Worm (Caenorhabditis elegans): ENCODE measurements around the gene F44E5.17.
A peak's percentile ranks its signal among the peaks of the same experiment; 100 is the strongest.

The F44E5.17 gene

ce11 chrII:11713569-11713968 lies 34.8 kb downstream of the F44E5.17 start, which contains the start of gene F13D12.10 (continued):
- TF ChIP-seq C16A3.4 (tag; optimal IDR thresholded peaks at IDR 0.05) (no peak), snu-23 (GFP tag; optimal IDR thresholded peaks at IDR 0.05) (peak; percentile 58), xbp-1 (tag; optimal IDR thresholded peaks at IDR 0.05) (peak; percentile 37), lir-3 (tag; optimal IDR thresholded peaks at IDR 0.05; ENCODE audit: poor library complexity) (peak; percentile 26), nhr-77 (tag; optimal IDR thresholded peaks at IDR 0.05) (no peak), nhr-237 (tag; optimal IDR thresholded peaks at IDR 0.05) (no peak), sox-4 (tag; optimal IDR thresholded peaks at IDR 0.05) (no peak)

- TF ChIP-seq ceh-90 (tag; optimal IDR thresholded peaks at IDR 0.05), result no peak
- TF ChIP-seq pag-3 (tag; optimal IDR thresholded peaks at IDR 0.05; ENCODE audit: borderline replicate concordance, insufficient read depth), result no peak
- no peak for TF ChIP-seq nhr-76 (tag; optimal IDR thresholded peaks at IDR 0.05)
- TF ChIP-seq blmp-1 (tag; optimal IDR thresholded peaks at IDR 0.05), result peak; percentile 97
- TF ChIP-seq nhr-11 (tag; optimal IDR thresholded peaks at IDR 0.05), result no peak
- TF ChIP-seq ets-5 (GFP tag; IDR thresholded peaks at IDR 0.05), result no peak
- TF ChIP-seq unc-62 (GFP tag; optimal IDR thresholded peaks at IDR 0.05), result no peak
- no peak for TF ChIP-seq efl-1 (optimal IDR thresholded peaks at IDR 0.05)
- peak in 1 of 2 experiments; percentile 15 for TF ChIP-seq efl-1 (GFP tag; optimal IDR thresholded peaks at IDR 0.05 in 1 of 2)
- TF ChIP-seq C34B4.2 (tag; optimal IDR thresholded peaks at IDR 0.05), result no peak
- TF ChIP-seq vab-15 (tag; optimal IDR thresholded peaks at IDR 0.05), result no peak
- no peak for TF ChIP-seq nhr-28 (tag; optimal IDR thresholded peaks at IDR 0.05)
- no peak for TF ChIP-seq nhr-77 (tag; optimal IDR thresholded peaks at IDR 0.05)
- no peak for TF ChIP-seq hpl-2 (GFP tag; optimal IDR thresholded peaks at IDR 0.05)
- TF ChIP-seq lir-3 (tag; optimal IDR thresholded peaks at IDR 0.05; ENCODE audit: poor library complexity), result no peak
- no peak for TF ChIP-seq fos-1 (tag; optimal IDR thresholded peaks at IDR 0.05)
- TF ChIP-seq mep-1 (tag; optimal IDR thresholded peaks at IDR 0.05), result no peak
- TF ChIP-seq C16A3.4 (tag; optimal IDR thresholded peaks at IDR 0.05), result no peak
- no peak for TF ChIP-seq lin-14 (GFP tag; optimal IDR thresholded peaks at IDR 0.05)
Measured at ce11 chrII:11710771-11711170, 37.6 kb downstream of the F44E5.17 start.

DNA sequence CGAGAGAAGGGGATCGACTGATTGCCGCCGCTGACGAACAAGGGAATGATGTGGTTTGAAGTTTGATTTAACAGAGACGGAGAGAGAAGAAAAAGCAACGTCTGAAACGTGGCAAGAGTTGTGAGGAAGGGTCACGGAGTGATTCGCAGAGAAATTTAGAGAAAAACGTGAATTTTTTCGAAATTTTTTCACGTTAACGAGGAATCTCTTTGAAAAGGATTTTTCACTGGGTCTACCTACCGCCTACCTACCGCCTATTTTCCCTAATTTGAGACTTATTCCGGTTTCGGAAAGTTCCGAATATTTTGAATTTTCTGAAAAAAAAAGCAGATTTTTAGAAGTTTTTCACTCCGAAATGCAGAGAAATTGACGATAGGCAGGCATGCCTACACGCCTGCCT lies 38.9 kb downstream of the F44E5.17 start, which contains the start of gene fcmt-1:
TSS of gene fcmt-1 (minus strand) at position 101 of the 400 bp plus-strand sequence.
- no peak for TF ChIP-seq Y116A8C.19 (tag; optimal IDR thresholded peaks at IDR 0.05; ENCODE audit: borderline replicate concordance)
- TF ChIP-seq isw-1 (GFP tag; IDR thresholded peaks at IDR 0.05), result no peak

- no peak for TF ChIP-seq C16A3.4 (tag; optimal IDR thresholded peaks at IDR 0.05)
- TF ChIP-seq zip-4 (GFP tag; optimal IDR thresholded peaks at IDR 0.05), result no peak
- no peak for TF ChIP-seq aha-1 (tag; optimal IDR thresholded peaks at IDR 0.05)
- TF ChIP-seq unc-30 (tag; optimal IDR thresholded peaks at IDR 0.05), result no peak
- no peak for TF ChIP-seq lin-39 (tag; optimal IDR thresholded peaks at IDR 0.05)
- TF ChIP-seq nhr-90 (tag; optimal IDR thresholded peaks at IDR 0.05; ENCODE audit: poor library complexity), result peak; percentile 7
- no peak for TF ChIP-seq ces-1 (GFP tag; optimal IDR thresholded peaks at IDR 0.05)
- TF ChIP-seq ceh-82 (tag; optimal IDR thresholded peaks at IDR 0.05), result no peak
- TF ChIP-seq elt-2 (tag; optimal IDR thresholded peaks at IDR 0.05), result no peak
- no peak for TF ChIP-seq nhr-28 (tag; optimal IDR thresholded peaks at IDR 0.05)
- no peak for TF ChIP-seq lsy-2 (tag; optimal IDR thresholded peaks at IDR 0.05)
- no peak for TF ChIP-seq dsc-1 (tag; optimal IDR thresholded peaks at IDR 0.05)
- no peak for TF ChIP-seq ceh-90 (tag; optimal IDR thresholded peaks at IDR 0.05)
- TF ChIP-seq lin-13 (GFP tag; optimal IDR thresholded peaks at IDR 0.05), result no peak
- TF ChIP-seq ceh-63 (GFP tag; optimal IDR thresholded peaks at IDR 0.05), result no peak
- no peak for TF ChIP-seq C34B4.2 (tag; optimal IDR thresholded peaks at IDR 0.05)
- TF ChIP-seq nhr-85 (tag), result peak; percentile 32
- peak; percentile 71 for TF ChIP-seq blmp-1 (tag; optimal IDR thresholded peaks at IDR 0.05)
- no peak for TF ChIP-seq snu-23 (GFP tag; optimal IDR thresholded peaks at IDR 0.05)
- TF ChIP-seq unc-130 (tag; optimal IDR thresholded peaks at IDR 0.05), result no peak
- TF ChIP-seq sox-4 (tag; optimal IDR thresholded peaks at IDR 0.05), result no peak
- peak; percentile 15 for TF ChIP-seq nhr-71 (tag; optimal IDR thresholded peaks at IDR 0.05)
- TF ChIP-seq nhr-12 (tag; optimal IDR thresholded peaks at IDR 0.05), result no peak
- no peak for TF ChIP-seq irx-1 (tag; optimal IDR thresholded peaks at IDR 0.05)
- no peak for TF ChIP-seq lir-3 (tag; optimal IDR thresholded peaks at IDR 0.05; ENCODE audit: poor library complexity)
- TF ChIP-seq tbx-2 (tag; optimal IDR thresholded peaks at IDR 0.05), result no peak
- TF ChIP-seq C04F5.9 (tag; optimal IDR thresholded peaks at IDR 0.05), result no peak
- no peak for TF ChIP-seq isw-1 (GFP tag; IDR thresholded peaks at IDR 0.05)
- TF ChIP-seq pax-3 (tag; optimal IDR thresholded peaks at IDR 0.05), result no peak
- TF ChIP-seq fos-1 (tag; optimal IDR thresholded peaks at IDR 0.05), result no peak
- TF ChIP-seq ama-1 (optimal IDR thresholded peaks at IDR 0.05), result no peak
- TF ChIP-seq fkh-8 (tag; optimal IDR thresholded peaks at IDR 0.05), result no peak
- no peak for TF ChIP-seq efl-1 (optimal IDR thresholded peaks at IDR 0.05)
- no peak for TF ChIP-seq efl-1 (GFP tag; optimal IDR thresholded peaks at IDR 0.05 in 1 of 2)
Measured at ce11 chrII:11705787-11706186, 42.6 kb downstream of the F44E5.17 start, which contains the start of gene VF13D12L.3. TSS of gene VF13D12L.3 (plus strand) at chrII:11706009.

Data from whole organism, L1 larva.